Worm (Caenorhabditis elegans) whole organism, L1 larva: Measurements from ENCODE around the gene C08H9.15.

Source experiments
- fkh-4 ChIP-seq: sonication (generic microtip); optimal IDR thresholded peaks from 2 replicates; lab custom pipeline; 2016; ENCODE audit warnings: missing compliant biosample characterization, missing genetic modification characterization, borderline replicate concordance
- nhr-237 ChIP-seq: fragments of 150-350 bp; optimal IDR thresholded peaks from 2 replicates; lab custom pipeline; 2014; ENCODE audit warnings: missing biosample characterization, missing genetic modification characterization
- skn-1 ChIP-seq: fragments of 150-350 bp; optimal IDR thresholded peaks from 2 replicates; lab custom pipeline; 2014; ENCODE audit warnings: missing biosample characterization, missing genetic modification characterization

ce11 chrII:9891031-9891689 lies 10.2 kb downstream of the C08H9.15 start, which contains the start of gene vgln-1:
- no peak for TF ChIP-seq skn-1 (tag; lab: Kevin White, UChicago)
- no peak for TF ChIP-seq fkh-4 (tag; lab: Kevin White, UChicago)
- TF ChIP-seq nhr-237, result no peak
